Fruit fly (Drosophila melanogaster): Measurements from ENCODE around the gene CG32266.

DNA sequence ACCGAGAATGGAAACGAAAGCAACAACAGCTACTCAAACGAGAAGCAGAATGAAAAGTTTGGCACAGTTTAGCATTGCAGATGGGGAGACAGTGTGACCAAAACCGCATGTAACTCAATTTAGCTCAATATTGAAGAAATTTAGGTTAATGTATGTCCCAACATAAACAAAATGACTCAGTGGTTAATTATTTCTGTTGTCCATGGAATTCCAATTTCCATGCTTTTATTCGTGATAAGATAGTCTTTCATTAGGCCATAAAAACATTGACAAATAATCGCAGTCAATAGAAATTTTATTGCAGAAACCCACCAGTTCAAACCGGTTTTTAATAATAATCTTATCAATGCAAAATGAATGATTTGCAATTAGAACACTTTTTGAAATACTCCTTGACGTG is 11.2 kb downstream of the CG32266 start:
- TF ChIP-seq Myc (optimal IDR thresholded peaks at IDR 0.05) (no peak), GATAd (GFP tag; optimal IDR thresholded peaks at IDR 0.05) (no peak), Hr78 (GFP tag; optimal IDR thresholded peaks at IDR 0.05) (no peak), fru (GFP tag; optimal IDR thresholded peaks at IDR 0.05) (no peak), usp (GFP tag; optimal IDR thresholded peaks at IDR 0.05) (no peak), pan (optimal IDR thresholded peaks at IDR 0.05) (no peak), Abd-B (GFP tag; optimal IDR thresholded peaks at IDR 0.05) (no peak), Dfd (GFP tag; optimal IDR thresholded peaks at IDR 0.05) (no peak), psq (GFP tag; optimal IDR thresholded peaks at IDR 0.05) (no peak), sv (GFP tag; optimal IDR thresholded peaks at IDR 0.05) (no peak), ey (GFP tag; optimal IDR thresholded peaks at IDR 0.05) (no peak)

Data from whole organism, wandering third instar larva.